Worm (Caenorhabditis elegans): ENCODE data around the gene svh-2.

DNA sequence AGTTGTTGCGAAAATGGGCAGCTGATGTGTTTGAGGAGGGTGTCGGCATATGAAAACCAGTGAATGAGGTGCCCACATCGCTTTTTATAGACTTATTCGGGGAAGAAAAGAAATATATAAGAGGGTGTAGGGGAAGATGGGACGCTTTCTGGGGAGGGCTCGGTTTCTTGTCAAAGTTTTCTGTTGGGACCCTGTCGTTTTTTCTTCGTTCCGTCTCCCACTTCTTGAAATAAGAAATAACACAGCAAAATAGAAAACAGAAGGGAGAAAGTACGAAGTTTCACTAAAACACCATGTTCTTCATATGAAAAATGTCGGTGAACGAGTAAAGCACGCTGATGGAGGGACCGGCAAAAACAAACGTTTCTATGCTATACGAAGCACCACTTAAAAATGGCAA, 16.5 kb downstream of the svh-2 start, which contains the start of gene dop-3:
- TF ChIP-seq mdl-1 (tag; optimal IDR thresholded peaks at IDR 0.05) (no peak), blmp-1 (tag; optimal IDR thresholded peaks at IDR 0.05; ENCODE audit: insufficient read depth) (no peak), unc-55 (GFP tag; optimal IDR thresholded peaks at IDR 0.05) (no peak), alr-1 (tag; optimal IDR thresholded peaks at IDR 0.05) (no peak), nhr-25 (tag; optimal IDR thresholded peaks at IDR 0.05) (no peak), lin-39 (tag; optimal IDR thresholded peaks at IDR 0.05) (no peak), unc-62 (GFP tag; optimal IDR thresholded peaks at IDR 0.05) (no peak)

All from whole organism, L2 larva.